Fruit fly (Drosophila melanogaster) whole organism, embryonic: Measurements from ENCODE around the gene Syt1.
A peak's percentile ranks its signal among the peaks of the same experiment; 100 is the strongest.

Experiments
- CG12104 ChIP-seq: fragments of 200-800 bp; sonication (Bioruptor generic); optimal IDR thresholded peaks from 3 replicates; lab custom pipeline; 2016; ENCODE audit warnings: missing biosample characterization, missing genetic modification characterization
- CG12155 ChIP-seq: fragments of 200-800 bp; sonication (Bioruptor generic); optimal IDR thresholded peaks from 3 replicates; lab custom pipeline; 2016; ENCODE audit warnings: missing biosample characterization, missing genetic modification characterization
- CG12299 ChIP-seq: fragments of 200-800 bp; sonication (Bioruptor generic); optimal IDR thresholded peaks from 2 replicates; lab custom pipeline; 2018; ENCODE audit warnings: missing biosample characterization, mild to moderate bottlenecking, missing genetic modification characterization
- CG14441 ChIP-seq: fragments of 200-800 bp; sonication (Bioruptor generic); IDR thresholded peaks from 2 replicates; pipeline ENCODE4 v1.3.6; 2022; ENCODE audit warnings: missing biosample characterization, missing genetic modification characterization
- CG15601 ChIP-seq: fragments of 200-800 bp; sonication (Bioruptor generic); optimal IDR thresholded peaks from 3 replicates; lab custom pipeline; 2019; ENCODE audit warnings: missing biosample characterization, mild to moderate bottlenecking, missing genetic modification characterization, moderate library complexity
- CG17612 ChIP-seq: fragments of 200-800 bp; sonication (Bioruptor generic); IDR thresholded peaks from 2 replicates; pipeline ENCODE4 v1.3.6; 2022; ENCODE audit warnings: missing biosample characterization, missing genetic modification characterization
- CG18011 ChIP-seq: fragments of 200-800 bp; sonication (Bioruptor generic); optimal IDR thresholded peaks from 2 replicates; lab custom pipeline; 2017; ENCODE audit warnings: missing biosample characterization, missing genetic modification characterization, mild to moderate bottlenecking, moderate library complexity, missing genotype
- CG30431 ChIP-seq: fragments of 200-800 bp; sonication (Bioruptor generic); optimal IDR thresholded peaks from 2 replicates; lab custom pipeline; 2017; ENCODE audit warnings: missing biosample characterization, missing genetic modification characterization
- CG34224 ChIP-seq: fragments of 200-800 bp; sonication (Bioruptor generic); IDR thresholded peaks from 3 replicates; pipeline ENCODE4 v1.3.6; 2022; ENCODE audit warnings: missing biosample characterization, missing genetic modification characterization; ENCODE audit not compliant: partially characterized antibody
- CG4707 ChIP-seq: fragments of 200-800 bp; sonication (Bioruptor generic); optimal IDR thresholded peaks from 2 replicates; lab custom pipeline; 2018; ENCODE audit warnings: missing biosample characterization, mild to moderate bottlenecking, missing genetic modification characterization, moderate library complexity
- CG5180 ChIP-seq: fragments of 200-800 bp; sonication (Bioruptor generic); optimal IDR thresholded peaks from 3 replicates; lab custom pipeline; 2017; ENCODE audit warnings: missing biosample characterization, missing genetic modification characterization, mild to moderate bottlenecking, moderate library complexity, missing genetic modification reagents
- CG6689 ChIP-seq: fragments of 200-800 bp; sonication (Bioruptor generic); IDR thresholded peaks from 2 replicates; pipeline ENCODE4 v1.3.6; 2022; ENCODE audit warnings: missing biosample characterization, missing genetic modification characterization
- CG7839 ChIP-seq: fragments of 200-800 bp; sonication (Bioruptor generic); optimal IDR thresholded peaks from 3 replicates; lab custom pipeline; 2018; ENCODE audit warnings: missing biosample characterization, mild to moderate bottlenecking, missing genetic modification characterization, moderate library complexity
- CG7928 ChIP-seq: fragments of 200-800 bp; sonication (Bioruptor generic); optimal IDR thresholded peaks from 2 replicates; lab custom pipeline; 2017; ENCODE audit warnings: missing biosample characterization, mild to moderate bottlenecking, missing genetic modification characterization
- CG7963 ChIP-seq: fragments of 200-800 bp; sonication (Bioruptor generic); IDR thresholded peaks from 3 replicates; pipeline ENCODE4 v1.3.6; 2022; ENCODE audit warnings: missing biosample characterization, missing genetic modification characterization; ENCODE audit not compliant: partially characterized antibody
- CG8281 ChIP-seq: fragments of 200-800 bp; sonication (Bioruptor generic); optimal IDR thresholded peaks from 2 replicates; lab custom pipeline; 2018; ENCODE audit warnings: missing biosample characterization, mild to moderate bottlenecking, missing genetic modification characterization, moderate library complexity
- CG8388 ChIP-seq: fragments of 200-800 bp; sonication (Bioruptor generic); optimal IDR thresholded peaks from 2 replicates; lab custom pipeline; 2019; ENCODE audit warnings: missing biosample characterization, mild to moderate bottlenecking, missing genetic modification characterization, moderate library complexity
- CG9437 ChIP-seq: fragments of 200-800 bp; sonication (Bioruptor generic); optimal IDR thresholded peaks from 2 replicates; lab custom pipeline; 2018; ENCODE audit warnings: missing biosample characterization, mild to moderate bottlenecking, missing genetic modification characterization
- Dp ChIP-seq: fragments of 200-800 bp; sonication (Bioruptor generic); optimal IDR thresholded peaks from 2 replicates; lab custom pipeline; 2018; ENCODE audit warnings: missing biosample characterization, mild to moderate bottlenecking, missing genetic modification characterization, moderate library complexity
- GATAe ChIP-seq: fragments of 200-800 bp; sonication (Bioruptor generic); conservative IDR thresholded peaks from 2 replicates; pipeline ENCODE4 v1.3.6; 2022; ENCODE audit warnings: missing biosample characterization, missing genetic modification characterization
- Gug ChIP-seq: fragments of 200-800 bp; sonication (Bioruptor generic); IDR thresholded peaks from 4 replicates; pipeline ENCODE4 v1.3.6; 2022; ENCODE audit warnings: missing biosample characterization, missing genetic modification characterization
- Hr3 ChIP-seq: fragments of 200-800 bp; sonication (Bioruptor generic); optimal IDR thresholded peaks from 3 replicates; lab custom pipeline; 2016; ENCODE audit warnings: missing biosample characterization, missing genetic modification characterization
- Myb ChIP-seq: fragments of 200-800 bp; sonication (Bioruptor generic); optimal IDR thresholded peaks from 2 replicates; lab custom pipeline; 2016; ENCODE audit warnings: missing biosample characterization, missing genetic modification characterization
- NC2α ChIP-seq: fragments of 200-800 bp; sonication (Bioruptor generic); optimal IDR thresholded peaks from 2 replicates; lab custom pipeline; 2016; ENCODE audit warnings: missing biosample characterization, missing genetic modification characterization
- Side ChIP-seq: fragments of 200-800 bp; sonication (Bioruptor generic); optimal IDR thresholded peaks from 2 replicates; lab custom pipeline; 2016; ENCODE audit warnings: missing biosample characterization, missing genetic modification characterization
- Sin3A ChIP-seq: fragments of >200 bp; optimal IDR thresholded peaks from 2 replicates; lab custom pipeline; 2018
- TFAM ChIP-seq: fragments of 200-800 bp; sonication (Bioruptor generic); optimal IDR thresholded peaks from 2 replicates; lab custom pipeline; 2017; ENCODE audit warnings: missing biosample characterization, missing genetic modification characterization, inconsistent platforms
- ato ChIP-seq: fragments of 200-800 bp; sonication (Bioruptor generic); IDR thresholded peaks from 2 replicates; pipeline ENCODE4 v1.3.6; 2022; ENCODE audit warnings: missing biosample characterization, missing genetic modification characterization; ENCODE audit not compliant: partially characterized antibody
- bsh ChIP-seq, 2 experiments: fragments of 200-800 bp; sonication (Bioruptor generic); optimal IDR thresholded peaks; 2 replicates each; lab custom pipeline; 2017 to 2018; ENCODE audit warnings: mild to moderate bottlenecking in 2 of 2, missing biosample characterization in 2 of 2, missing genetic modification characterization in 2 of 2, moderate library complexity in 1 of 2
- cad ChIP-seq: fragments of >200 bp; optimal IDR thresholded peaks from 2 replicates; lab custom pipeline; 2017; ENCODE audit warnings: missing biosample characterization, missing genetic modification characterization
- cg ChIP-seq: fragments of 200-800 bp; sonication (Bioruptor generic); optimal IDR thresholded peaks from 3 replicates; lab custom pipeline; 2019; ENCODE audit warnings: missing biosample characterization, mild to moderate bottlenecking, missing genetic modification characterization, moderate library complexity
- esg ChIP-seq: fragments of 200-800 bp; sonication (Bioruptor generic); conservative IDR thresholded peaks from 2 replicates; pipeline ENCODE4 v1.3.6; 2022; ENCODE audit warnings: missing biosample characterization, missing genetic modification characterization
- gsb-n ChIP-seq: fragments of 200-800 bp; sonication (Bioruptor generic); optimal IDR thresholded peaks from 3 replicates; lab custom pipeline; 2018; ENCODE audit warnings: missing biosample characterization, mild to moderate bottlenecking, missing genetic modification characterization
- lilli ChIP-seq: fragments of 200-800 bp; sonication (Bioruptor generic); optimal IDR thresholded peaks from 3 replicates; lab custom pipeline; 2016; ENCODE audit warnings: missing biosample characterization, missing genetic modification characterization
- luna ChIP-seq: fragments of 200-800 bp; sonication (Bioruptor generic); optimal IDR thresholded peaks from 2 replicates; lab custom pipeline; 2016; ENCODE audit warnings: missing biosample characterization, missing genetic modification characterization
- mam ChIP-seq: fragments of 200-800 bp; sonication (Bioruptor generic); optimal IDR thresholded peaks from 3 replicates; lab custom pipeline; 2016; ENCODE audit warnings: missing biosample characterization, missing genetic modification characterization
- nom ChIP-seq: fragments of 200-800 bp; sonication (Bioruptor generic); optimal IDR thresholded peaks from 2 replicates; lab custom pipeline; 2017; ENCODE audit warnings: missing biosample characterization, missing genetic modification characterization, mild to moderate bottlenecking, moderate library complexity, missing genetic modification reagents
- onecut ChIP-seq: fragments of 200-800 bp; sonication (Bioruptor generic); IDR thresholded peaks from 2 replicates; pipeline ENCODE4 v1.3.6; 2022; ENCODE audit warnings: missing biosample characterization, missing genetic modification characterization
- ranshi ChIP-seq: fragments of 200-800 bp; sonication (Bioruptor generic); IDR thresholded peaks from 2 replicates; pipeline ENCODE4 v1.3.6; 2022; ENCODE audit warnings: missing biosample characterization, missing genetic modification characterization
- run ChIP-seq: fragments of 200-800 bp; sonication (Bioruptor generic); optimal IDR thresholded peaks from 3 replicates; lab custom pipeline; 2018; ENCODE audit warnings: missing biosample characterization, mild to moderate bottlenecking, missing genetic modification characterization
- scrt ChIP-seq: fragments of 200-800 bp; sonication (Bioruptor generic); optimal IDR thresholded peaks from 2 replicates; lab custom pipeline; 2018; ENCODE audit warnings: missing biosample characterization, mild to moderate bottlenecking, missing genetic modification characterization, moderate library complexity
- slp2 ChIP-seq: fragments of 200-800 bp; sonication (Bioruptor generic); optimal IDR thresholded peaks from 2 replicates; lab custom pipeline; 2016; ENCODE audit warnings: missing biosample characterization, missing genetic modification characterization
- sna ChIP-seq: fragments of 200-800 bp; sonication (Bioruptor generic); IDR thresholded peaks from 2 replicates; pipeline ENCODE4 v1.3.6; 2022; ENCODE audit warnings: missing biosample characterization, missing genetic modification characterization; ENCODE audit not compliant: partially characterized antibody
- stwl ChIP-seq: fragments of 200-800 bp; sonication (Bioruptor generic); optimal IDR thresholded peaks from 3 replicates; lab custom pipeline; 2018; ENCODE audit warnings: missing biosample characterization, mild to moderate bottlenecking, missing genetic modification characterization, moderate library complexity
- tup ChIP-seq: fragments of 200-800 bp; sonication (Bioruptor generic); optimal IDR thresholded peaks from 2 replicates; lab custom pipeline; 2016; ENCODE audit warnings: missing biosample characterization, mild to moderate bottlenecking, missing genetic modification characterization, moderate library complexity
- unc-4 ChIP-seq: fragments of 200-800 bp; sonication (Bioruptor generic); IDR thresholded peaks from 2 replicates; pipeline ENCODE4 v1.3.6; 2022; ENCODE audit warnings: missing biosample characterization, missing genetic modification characterization; ENCODE audit not compliant: partially characterized antibody
- wdn ChIP-seq: fragments of 200-800 bp; sonication (Bioruptor generic); IDR thresholded peaks from 2 replicates; pipeline ENCODE4 v1.3.6; 2022; ENCODE audit warnings: missing biosample characterization, missing genetic modification characterization
- yki ChIP-seq: fragments of >200 bp; optimal IDR thresholded peaks from 3 replicates; lab custom pipeline; 2018
- zfh2 ChIP-seq: fragments of 200-800 bp; sonication (Bioruptor generic); optimal IDR thresholded peaks from 2 replicates; lab custom pipeline; 2016; ENCODE audit warnings: missing biosample characterization, missing genetic modification characterization

The Syt1 gene

DNA sequence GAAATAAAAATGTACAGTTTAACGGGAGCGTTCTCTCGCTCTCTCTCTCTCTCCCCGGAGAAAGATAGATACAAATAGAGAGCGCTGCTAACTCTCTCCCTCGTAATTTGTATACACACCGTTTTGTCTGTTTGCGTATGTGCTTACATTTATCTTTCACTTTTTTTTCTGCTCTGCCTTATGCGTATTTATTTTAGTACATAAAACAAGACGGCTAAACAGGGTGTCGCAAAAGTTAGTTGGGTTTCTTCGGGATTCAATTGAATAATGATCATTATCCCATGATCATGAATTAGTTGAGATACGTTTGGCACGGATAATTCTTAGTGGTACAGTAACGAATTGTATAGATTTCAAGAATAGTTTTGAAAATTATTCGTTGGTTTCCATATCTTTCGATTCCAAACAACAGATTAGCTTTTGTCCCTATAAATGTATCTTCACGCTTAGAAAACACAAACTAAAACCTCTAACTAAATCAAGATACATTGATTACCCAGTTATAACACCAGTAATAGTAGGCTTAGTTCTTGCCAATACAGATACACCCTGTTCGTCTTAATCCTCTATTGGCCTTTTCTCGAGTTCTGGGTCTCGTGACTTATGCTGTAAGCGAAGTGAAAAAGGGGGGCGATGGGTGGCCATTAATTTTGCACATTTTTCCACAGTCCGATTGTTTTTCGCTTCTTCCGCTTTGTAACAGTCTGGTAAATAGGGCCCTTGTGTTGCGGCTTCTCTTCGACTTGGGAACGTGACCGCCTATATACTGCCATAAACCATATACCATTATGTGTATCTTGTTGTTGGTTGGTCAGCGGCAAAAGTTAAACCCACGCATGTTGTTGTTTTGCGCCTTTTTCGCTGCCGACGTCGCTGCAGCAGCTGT, 45.1 kb downstream of the Syt1 start (continued):
- TF ChIP-seq TFAM (GFP tag; lab: Kevin White, UChicago) (peak; percentile 65), GATAe (no peak), Side (GFP tag; lab: Kevin White, UChicago) (peak; percentile 71), Dp (GFP tag; lab: Kevin White, UChicago) (no peak), yki (lab: Kevin White, UChicago) (peak; percentile 90), gsb-n (peak; percentile 50), stwl (tag; lab: Kevin White, UChicago) (no peak), onecut (GFP tag; lab: Robert Waterston, UW) (peak; percentile 61; the same call in 1 of the 2 replicates), unc-4 (GFP tag; lab: Robert Waterston, UW) (no peak), scrt (GFP tag; lab: Kevin White, UChicago) (peak; percentile 76), CG6689 (no peak), run (tag; lab: Kevin White, UChicago) (peak; percentile 56), CG12155 (GFP tag; lab: Kevin White, UChicago) (peak; percentile 62), CG30431 (peak; percentile 37), bsh (GFP tag; optimal IDR thresholded peaks at IDR 0.05; lab: Kevin White, UChicago) (peak; percentile 79 to 84), NC2α (peak; percentile 65), tup (GFP tag; lab: Kevin White, UChicago) (no peak), mam (GFP tag; lab: Kevin White, UChicago) (peak; percentile 79), Gug (GFP tag; lab: Robert Waterston, UW) (0 out of 4 replicates have a peak, but pooled peaks have one; percentile 1), CG7928 (GFP tag; lab: Kevin White, UChicago) (peak; percentile 68), CG7839 (tag; lab: Kevin White, UChicago) (peak; percentile 83), CG8388 (GFP tag; lab: Kevin White, UChicago) (peak; percentile 73), zfh2 (peak; percentile 80), CG9437 (GFP tag; lab: Kevin White, UChicago) (peak; percentile 83), CG15601 (tag; lab: Kevin White, UChicago) (peak; percentile 91), nom (GFP tag; lab: Kevin White, UChicago) (peak; percentile 81), CG14441 (GFP tag; lab: Robert Waterston, UW) (no peak), Hr3 (GFP tag; lab: Kevin White, UChicago) (peak; percentile 50), CG12299 (tag; lab: Kevin White, UChicago) (peak; percentile 82), luna (GFP tag; lab: Kevin White, UChicago) (peak; percentile 74), CG5180 (GFP tag; lab: Kevin White, UChicago) (peak; percentile 81), ato (GFP tag; lab: Robert Waterston, UW) (no peak), esg (GFP tag; lab: Robert Waterston, UW) (no peak), Myb (GFP tag; lab: Kevin White, UChicago) (peak; percentile 53), cad (GFP tag; lab: Kevin White, UChicago) (peak; percentile 8), CG4707 (GFP tag; lab: Kevin White, UChicago) (peak; percentile 88), CG18011 (GFP tag; lab: Kevin White, UChicago) (peak; percentile 46), CG34224 (GFP tag; lab: Robert Waterston, UW) (no peak), slp2 (GFP tag; lab: Kevin White, UChicago) (peak; percentile 70), lilli (peak; percentile 79), CG7963 (GFP tag; lab: Robert Waterston, UW) (no peak), CG8281 (tag; lab: Kevin White, UChicago) (peak; percentile 51), Sin3A (lab: Kevin White, UChicago) (no peak), ranshi (GFP tag; lab: Robert Waterston, UW) (no peak), wdn (no peak), cg (no peak), sna (GFP tag; lab: Robert Waterston, UW) (no peak), CG17612 (GFP tag; lab: Robert Waterston, UW) (no peak), CG12104 (peak; percentile 80)
